Worm (Caenorhabditis elegans) whole organism, L2 larva: ENCODE results near the gene Y51H7C.13.

Source experiments
- blmp-1 ChIP-seq: sonication (generic microtip); optimal IDR thresholded peaks from 2 replicates; lab custom pipeline; 2017; ENCODE audit warnings: missing genetic modification characterization, mild to moderate bottlenecking, missing compliant biosample characterization, antibody characterized with exemption, moderate library complexity; ENCODE audit not compliant: insufficient read depth
- ceh-16 ChIP-seq: fragments of 150-350 bp; optimal IDR thresholded peaks from 2 replicates; lab custom pipeline; 2014; ENCODE audit warnings: missing biosample characterization, missing genetic modification characterization
- elt-3 ChIP-seq: sonication (generic microtip); optimal IDR thresholded peaks from 2 replicates; lab custom pipeline; 2017; ENCODE audit warnings: missing biosample characterization, missing genetic modification characterization
- gmeb-1 ChIP-seq: fragments of 150-350 bp; optimal IDR thresholded peaks from 2 replicates; lab custom pipeline; 2014; ENCODE audit warnings: missing biosample characterization, missing genetic modification characterization
- mdl-1 ChIP-seq, 2 experiments: fragments of 150-350 bp in 1 of 2; sonication (generic microtip) in 1 of 2; optimal IDR thresholded peaks; 2 replicates each; lab custom pipeline; 2017; ENCODE audit warnings: missing biosample characterization in 2 of 2, missing genetic modification characterization in 2 of 2
- nhr-11 ChIP-seq: fragments of 150-350 bp; optimal IDR thresholded peaks from 2 replicates; lab custom pipeline; 2014; ENCODE audit warnings: missing biosample characterization, missing genetic modification characterization
- nhr-237 ChIP-seq: fragments of 150-350 bp; optimal IDR thresholded peaks from 2 replicates; lab custom pipeline; 2014; ENCODE audit warnings: missing biosample characterization, missing genetic modification characterization
- unc-62 ChIP-seq: fragments of 150-350 bp; optimal IDR thresholded peaks from 2 replicates; lab custom pipeline; 2014; ENCODE audit warnings: missing biosample characterization, missing genetic modification reagents, missing genetic modification characterization
- zag-1 ChIP-seq: fragments of 150-350 bp; optimal IDR thresholded peaks from 2 replicates; lab custom pipeline; 2014; ENCODE audit warnings: missing biosample characterization, missing genetic modification characterization

DNA sequence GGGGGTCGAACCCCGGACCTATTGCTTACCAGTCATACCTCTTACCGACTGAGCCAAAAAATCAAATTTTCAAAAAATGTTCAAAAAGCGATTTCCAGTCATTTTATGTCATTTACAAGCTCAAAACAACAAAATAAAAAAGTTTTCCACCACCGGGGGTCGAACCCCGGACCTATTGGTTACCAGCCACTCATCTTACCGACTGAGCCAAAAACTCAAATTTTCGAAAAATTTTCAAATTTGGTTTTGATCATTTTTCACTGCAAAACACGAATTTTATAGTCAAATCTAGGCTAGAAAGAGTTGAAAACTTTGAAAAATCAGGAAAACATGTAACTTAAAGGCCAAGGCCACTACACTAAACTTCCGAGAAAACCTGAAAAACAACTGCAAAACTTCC lies 9.7 kb upstream of the Y51H7C.13 start:
- TF ChIP-seq nhr-11 (tag; lab: Kevin White, UChicago) (no peak), blmp-1 (tag; lab: Kevin White, UChicago) (no peak), unc-62 (no peak), zag-1 (no peak), elt-3 (tag; lab: Kevin White, UChicago) (no peak), mdl-1 (tag; optimal IDR thresholded peaks at IDR 0.05; lab: Kevin White, UChicago) (no peak), gmeb-1 (tag; lab: Kevin White, UChicago) (no peak), nhr-237 (tag; lab: Kevin White, UChicago) (no peak), ceh-16 (tag; lab: Kevin White, UChicago) (no peak)
